Worm (Caenorhabditis elegans): ENCODE data around the gene rocf-1.

DNA sequence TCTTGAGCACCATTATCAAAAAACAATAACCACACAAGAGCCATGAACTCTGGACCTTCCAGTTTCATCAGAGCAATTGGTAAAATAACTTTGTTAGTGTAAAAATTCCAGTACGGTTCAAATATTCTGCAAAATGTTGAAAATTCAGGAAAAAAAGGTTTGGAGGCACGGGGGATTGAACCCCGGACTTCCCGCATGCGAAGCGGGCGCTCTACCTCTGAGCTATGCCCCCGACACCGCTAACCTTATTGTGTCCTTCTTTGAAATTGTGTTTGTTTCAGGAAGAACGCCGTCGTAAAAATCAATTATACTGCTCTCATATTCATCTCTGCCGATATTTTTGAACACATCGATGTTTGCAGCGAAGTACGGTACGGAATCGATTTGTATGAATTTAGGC, 15.5 kb upstream of the rocf-1 start:
- TF ChIP-seq W03F9.2 (tag; optimal IDR thresholded peaks at IDR 0.05) (no peak), him-1 (tag; optimal IDR thresholded peaks at IDR 0.05) (no peak), dao-5 (tag; optimal IDR thresholded peaks at IDR 0.05) (no peak)
